Worm (Caenorhabditis elegans) whole organism, mixed stage, embryonic: ENCODE data around the gene ifb-1.

Experiments
- elt-1 ChIP-seq: sonication (generic microtip); optimal IDR thresholded peaks from 2 replicates; lab custom pipeline; 2017; ENCODE audit warnings: missing genetic modification characterization, mild to moderate bottlenecking, missing compliant biosample characterization, antibody characterized with exemption, moderate library complexity, borderline replicate concordance; ENCODE audit not compliant: insufficient read depth
- lsy-2 ChIP-seq: fragments of 150-350 bp; optimal IDR thresholded peaks from 2 replicates; lab custom pipeline; 2014; ENCODE audit warnings: missing biosample characterization, missing genetic modification characterization
- nhr-2 ChIP-seq: fragments of 150-350 bp; optimal IDR thresholded peaks from 2 replicates; lab custom pipeline; 2014; ENCODE audit warnings: missing biosample characterization, missing genetic modification characterization
- snpc-4 ChIP-seq: fragments of 150-350 bp; optimal IDR thresholded peaks from 2 replicates; lab custom pipeline; 2014; ENCODE audit warnings: missing biosample characterization, missing genetic modification characterization
- sptf-1 ChIP-seq: sonication (generic microtip); optimal IDR thresholded peaks from 2 replicates; lab custom pipeline; 2017; ENCODE audit warnings: mild to moderate bottlenecking, missing genetic modification characterization, moderate library complexity, missing compliant biosample characterization
- unc-62 ChIP-seq: fragments of 150-350 bp; optimal IDR thresholded peaks from 2 replicates; lab custom pipeline; 2014; ENCODE audit warnings: missing biosample characterization, missing genetic modification reagents, missing genetic modification characterization

DNA sequence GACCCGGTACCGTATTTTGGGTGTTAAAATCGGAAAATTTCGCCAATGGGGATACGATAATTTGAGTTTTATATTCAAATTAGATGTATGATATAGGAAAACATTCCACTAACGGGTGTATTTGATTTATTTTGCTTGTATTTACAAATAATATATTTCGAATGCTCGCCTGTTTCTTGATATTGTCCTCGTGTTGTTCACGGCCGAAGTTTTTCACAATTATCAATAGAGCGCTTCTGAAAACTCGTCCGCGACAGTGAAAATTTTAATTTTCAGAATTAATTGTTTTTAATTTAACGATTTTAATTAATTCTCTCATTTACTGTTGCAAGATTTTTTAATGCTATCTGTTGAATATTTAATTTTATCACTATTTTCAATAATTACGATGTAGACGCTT, 54.2 kb downstream of the ifb-1 start:
- no peak for TF ChIP-seq sptf-1
- no peak for TF ChIP-seq snpc-4 (tag; lab: Kevin White, UChicago)
- TF ChIP-seq elt-1 (tag; lab: Kevin White, UChicago): no peak
- TF ChIP-seq nhr-2 (tag; lab: Kevin White, UChicago): no peak
- TF ChIP-seq lsy-2 (tag; lab: Kevin White, UChicago): no peak
- no peak for TF ChIP-seq unc-62 (GFP tag; lab: Kevin White, UChicago)
